Fruit fly (Drosophila melanogaster) whole organism, prepupa: ENCODE data around the gene PGRP-SA.

ENCODE experiments used
- Blimp-1 ChIP-seq: fragments of 200-800 bp; sonication (Bioruptor generic); optimal IDR thresholded peaks from 3 replicates; lab custom pipeline; 2017; ENCODE audit warnings: missing biosample characterization, missing genetic modification characterization, mild to moderate bottlenecking, moderate library complexity, missing genetic modification reagents
- CG10631 ChIP-seq: fragments of 200-800 bp; sonication (Bioruptor generic); optimal IDR thresholded peaks from 2 replicates; lab custom pipeline; 2016; ENCODE audit warnings: missing biosample characterization, missing genetic modification characterization
- CG11294 ChIP-seq: fragments of 200-800 bp; sonication (Bioruptor generic); IDR thresholded peaks from 2 replicates; pipeline ENCODE4 v1.3.6; 2022; ENCODE audit warnings: missing biosample characterization, missing genetic modification characterization
- CG11762 ChIP-seq: fragments of 200-800 bp; sonication (Bioruptor generic); optimal IDR thresholded peaks from 3 replicates; lab custom pipeline; 2016; ENCODE audit warnings: missing biosample characterization, missing genetic modification characterization; ENCODE audit not compliant: insufficient read depth
- CG15336 ChIP-seq: fragments of 200-800 bp; sonication (Bioruptor generic); IDR thresholded peaks from 2 replicates; pipeline ENCODE4 v1.3.6; 2022; ENCODE audit warnings: missing biosample characterization, missing genetic modification characterization
- CG16779 ChIP-seq: fragments of 200-800 bp; sonication (Bioruptor generic); optimal IDR thresholded peaks from 3 replicates; lab custom pipeline; 2017; ENCODE audit warnings: missing biosample characterization, mild to moderate bottlenecking, missing genetic modification characterization
- CG3032 ChIP-seq: fragments of 200-800 bp; optimal IDR thresholded peaks from 2 replicates; lab custom pipeline; 2019; ENCODE audit warnings: missing biosample characterization, mild to moderate bottlenecking, missing genetic modification characterization, moderate library complexity
- CG31627 ChIP-seq: fragments of 200-800 bp; sonication (Bioruptor generic); optimal IDR thresholded peaks from 3 replicates; lab custom pipeline; 2016; ENCODE audit warnings: missing biosample characterization, missing genetic modification characterization
- CG3919 ChIP-seq: fragments of 200-800 bp; sonication (Bioruptor generic); optimal IDR thresholded peaks from 3 replicates; lab custom pipeline; 2016; ENCODE audit warnings: missing biosample characterization, missing genetic modification characterization
- CG6163 ChIP-seq: fragments of 200-800 bp; sonication (Bioruptor generic); IDR thresholded peaks from 3 replicates; pipeline ENCODE4 v1.3.6; 2022; ENCODE audit warnings: missing biosample characterization, missing genetic modification characterization
- CG6276 ChIP-seq: fragments of 200-800 bp; sonication (Bioruptor generic); optimal IDR thresholded peaks from 2 replicates; lab custom pipeline; 2017; ENCODE audit warnings: missing biosample characterization, mild to moderate bottlenecking, missing genetic modification characterization
- CG6792 ChIP-seq: fragments of 200-800 bp; sonication (Bioruptor generic); optimal IDR thresholded peaks from 3 replicates; lab custom pipeline; 2016; ENCODE audit warnings: missing biosample characterization, missing genetic modification characterization
- CG6854 ChIP-seq: fragments of 200-800 bp; sonication (Bioruptor generic); optimal IDR thresholded peaks from 2 replicates; lab custom pipeline; 2017; ENCODE audit warnings: missing biosample characterization, mild to moderate bottlenecking, missing genetic modification characterization
- CG8319 ChIP-seq: fragments of 200-800 bp; sonication (Bioruptor generic); optimal IDR thresholded peaks from 3 replicates; lab custom pipeline; 2016; ENCODE audit warnings: missing biosample characterization, missing genetic modification characterization
- CG8632 ChIP-seq: fragments of 200-800 bp; sonication (Bioruptor generic); optimal IDR thresholded peaks from 3 replicates; lab custom pipeline; 2016; ENCODE audit warnings: missing biosample characterization, missing genetic modification characterization
- CG9139 ChIP-seq: fragments of 200-800 bp; sonication (Bioruptor generic); optimal IDR thresholded peaks from 3 replicates; lab custom pipeline; 2017; ENCODE audit warnings: missing biosample characterization, mild to moderate bottlenecking, missing genetic modification characterization
- Eip75B ChIP-seq: fragments of 200-800 bp; sonication (Bioruptor generic); optimal IDR thresholded peaks from 3 replicates; lab custom pipeline; 2016; ENCODE audit warnings: missing biosample characterization, missing genetic modification characterization
- Eip78C ChIP-seq: fragments of 200-800 bp; sonication (Bioruptor generic); peaks from one replicate; lab custom pipeline; 2016; ENCODE audit warnings: missing biosample characterization, missing genetic modification characterization
- Ets21C ChIP-seq: fragments of 200-800 bp; sonication (Bioruptor generic); optimal IDR thresholded peaks from 3 replicates; lab custom pipeline; 2016; ENCODE audit warnings: missing biosample characterization, missing genetic modification characterization
- Ets96B ChIP-seq: fragments of 200-800 bp; optimal IDR thresholded peaks from 2 replicates; lab custom pipeline; 2019; ENCODE audit warnings: missing biosample characterization, mild to moderate bottlenecking, missing genetic modification characterization, moderate library complexity
- Gug ChIP-seq: fragments of 200-800 bp; sonication (Bioruptor generic); IDR thresholded peaks from 2 replicates; pipeline ENCODE4 v1.3.6; 2022; ENCODE audit warnings: missing biosample characterization, missing genetic modification characterization
- Hr38 ChIP-seq: sonication (Bioruptor generic); optimal IDR thresholded peaks from 2 replicates; lab custom pipeline; 2016; ENCODE audit warnings: missing biosample characterization, missing genetic modification characterization
- Hr39 ChIP-seq: fragments of 200-800 bp; sonication (Bioruptor generic); optimal IDR thresholded peaks from 2 replicates; lab custom pipeline; 2016; ENCODE audit warnings: missing biosample characterization, missing genetic modification characterization
- Hr4 ChIP-seq: fragments of 200-800 bp; sonication (Bioruptor generic); optimal IDR thresholded peaks from 3 replicates; lab custom pipeline; 2016; ENCODE audit warnings: missing biosample characterization, missing genetic modification characterization
- Met ChIP-seq: fragments of 200-800 bp; sonication (Bioruptor generic); optimal IDR thresholded peaks from 3 replicates; lab custom pipeline; 2016; ENCODE audit warnings: missing biosample characterization, missing genetic modification characterization
- OdsH ChIP-seq: fragments of 200-800 bp; sonication (Bioruptor generic); optimal IDR thresholded peaks from 3 replicates; lab custom pipeline; 2016; ENCODE audit warnings: missing biosample characterization, missing genetic modification characterization
- Smox ChIP-seq: fragments of 200-800 bp; sonication (Bioruptor generic); optimal IDR thresholded peaks from 3 replicates; lab custom pipeline; 2016; ENCODE audit warnings: missing biosample characterization, missing genetic modification characterization
- Sox102F ChIP-seq: fragments of 200-800 bp; sonication (Bioruptor generic); optimal IDR thresholded peaks from 2 replicates; lab custom pipeline; 2016; ENCODE audit warnings: missing biosample characterization, mild to moderate bottlenecking, missing genetic modification characterization
- Sox15 ChIP-seq: fragments of 200-800 bp; sonication (Bioruptor generic); optimal IDR thresholded peaks from 3 replicates; lab custom pipeline; 2016; ENCODE audit warnings: missing biosample characterization, missing genetic modification characterization
- acj6 ChIP-seq: fragments of 200-800 bp; sonication (Bioruptor generic); optimal IDR thresholded peaks from 3 replicates; lab custom pipeline; 2016; ENCODE audit warnings: missing biosample characterization, missing genetic modification characterization
- cyc ChIP-seq: fragments of 200-800 bp; sonication (Bioruptor generic); optimal IDR thresholded peaks from 3 replicates; lab custom pipeline; 2016; ENCODE audit warnings: missing biosample characterization, missing genetic modification characterization
- dac ChIP-seq: fragments of 200-800 bp; sonication (Bioruptor generic); optimal IDR thresholded peaks from 2 replicates; lab custom pipeline; 2017; ENCODE audit warnings: missing biosample characterization, mild to moderate bottlenecking, missing genetic modification characterization
- dsx ChIP-seq: fragments of 200-800 bp; optimal IDR thresholded peaks from 3 replicates; lab custom pipeline; 2019; ENCODE audit warnings: missing biosample characterization, mild to moderate bottlenecking, missing genetic modification characterization, moderate library complexity; ENCODE audit not compliant: poor library complexity, severe bottlenecking
- eg ChIP-seq: fragments of 200-800 bp; sonication (Bioruptor generic); IDR thresholded peaks from 3 replicates; pipeline ENCODE4 v1.3.6; 2022; ENCODE audit warnings: missing biosample characterization, missing genetic modification characterization
- fd59A ChIP-seq: fragments of 200-800 bp; sonication (Bioruptor generic); optimal IDR thresholded peaks from 2 replicates; lab custom pipeline; 2017; ENCODE audit warnings: missing biosample characterization, mild to moderate bottlenecking, missing genetic modification characterization, missing genetic modification reagents
- fd85E ChIP-seq: fragments of 200-800 bp; sonication (Bioruptor generic); optimal IDR thresholded peaks from 3 replicates; lab custom pipeline; 2016; ENCODE audit warnings: missing biosample characterization, missing genetic modification characterization
- fkh ChIP-seq: fragments of 200-800 bp; sonication (Bioruptor generic); optimal IDR thresholded peaks from 3 replicates; lab custom pipeline; 2017; ENCODE audit warnings: missing biosample characterization, mild to moderate bottlenecking, missing genetic modification characterization, moderate library complexity
- lz ChIP-seq: fragments of 200-800 bp; sonication (Bioruptor generic); optimal IDR thresholded peaks from 3 replicates; lab custom pipeline; 2016; ENCODE audit warnings: missing biosample characterization, missing genetic modification characterization
- net ChIP-seq: fragments of 200-800 bp; sonication (Bioruptor generic); optimal IDR thresholded peaks from 3 replicates; lab custom pipeline; 2016; ENCODE audit warnings: missing biosample characterization, missing genetic modification characterization
- pdm3 ChIP-seq: fragments of 200-800 bp; sonication (Bioruptor generic); optimal IDR thresholded peaks from 3 replicates; lab custom pipeline; 2016; ENCODE audit warnings: missing biosample characterization, missing genetic modification characterization
- salr ChIP-seq, 2 experiments: fragments of 200-800 bp; sonication (Bioruptor generic); optimal IDR thresholded peaks; 3 replicates each; lab custom pipeline; 2016 to 2018; ENCODE audit warnings: missing biosample characterization in 2 of 2, missing genetic modification characterization in 2 of 2, mild to moderate bottlenecking in 1 of 2
- spab ChIP-seq: fragments of 200-800 bp; sonication (Bioruptor generic); optimal IDR thresholded peaks from 2 replicates; lab custom pipeline; 2017; ENCODE audit warnings: missing biosample characterization, mild to moderate bottlenecking, missing genetic modification characterization, missing genetic modification reagents
- ss ChIP-seq, 2 experiments: fragments of 200-800 bp; sonication (Bioruptor generic); optimal IDR thresholded peaks; 2 replicates in 1 of 2; 3 replicates in 1 of 2; lab custom pipeline; 2017 to 2018; ENCODE audit warnings: mild to moderate bottlenecking in 2 of 2, missing biosample characterization in 2 of 2, missing genetic modification characterization in 2 of 2, moderate library complexity in 1 of 2
- svp ChIP-seq: fragments of 200-800 bp; sonication (Bioruptor generic); peaks from one replicate; lab custom pipeline; 2016; ENCODE audit warnings: missing biosample characterization, missing genetic modification characterization
- topi ChIP-seq: fragments of 200-800 bp; sonication (Bioruptor generic); optimal IDR thresholded peaks from 3 replicates; lab custom pipeline; 2016; ENCODE audit warnings: missing biosample characterization, missing genetic modification characterization

Gene PGRP-SA

DNA sequence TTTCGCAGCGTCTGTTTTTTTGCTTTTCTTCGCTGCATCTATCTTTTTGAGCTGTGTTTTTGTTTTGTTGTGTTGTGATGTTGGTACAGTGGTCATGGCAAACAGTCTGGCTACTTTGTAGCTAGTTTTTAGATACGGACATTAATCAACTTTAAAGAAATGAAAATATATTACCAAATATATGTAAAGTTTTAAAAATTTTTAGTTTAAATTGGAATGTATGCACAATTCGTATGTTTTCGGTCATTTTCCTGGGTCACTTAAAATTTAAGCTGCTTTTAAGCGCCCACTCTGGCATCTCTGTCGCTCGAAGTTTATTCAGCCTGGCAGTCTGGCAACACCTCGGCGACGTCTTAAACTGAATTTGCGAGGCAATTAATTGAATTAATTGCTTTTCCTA lies 15.1 kb downstream of the PGRP-SA start, which contains the start of gene CG11695 (continued):
- TF ChIP-seq Blimp-1 (GFP tag; lab: Kevin White, UChicago): no peak
- TF ChIP-seq net (GFP tag; lab: Kevin White, UChicago): peak; percentile 58
- TF ChIP-seq CG3919 (GFP tag; lab: Kevin White, UChicago): peak; percentile 41
- peak; percentile 50 for TF ChIP-seq Sox15
- peak; percentile 70 for TF ChIP-seq lz
- no peak for TF ChIP-seq CG6854 (GFP tag; lab: Kevin White, UChicago)
- TF ChIP-seq ss (GFP tag; optimal IDR thresholded peaks at IDR 0.05; lab: Kevin White, UChicago): peak; percentile 44 to 72
- peak; percentile 55 for TF ChIP-seq CG15336 (GFP tag; lab: Robert Waterston, UW)
- TF ChIP-seq CG10631: peak; percentile 69
- no peak for TF ChIP-seq Met (GFP tag; lab: Kevin White, UChicago)
- TF ChIP-seq CG16779: no peak
- peak; percentile 63 for TF ChIP-seq Hr4 (GFP tag; lab: Kevin White, UChicago)
- TF ChIP-seq Smox (GFP tag; lab: Kevin White, UChicago): peak; percentile 61
- peak; percentile 44 for TF ChIP-seq dac (GFP tag; lab: Kevin White, UChicago)
- no peak for TF ChIP-seq CG6276 (GFP tag; lab: Kevin White, UChicago)
- TF ChIP-seq topi (GFP tag; lab: Kevin White, UChicago): peak; percentile 57
- peak; percentile 67 for TF ChIP-seq CG31627 (GFP tag; lab: Kevin White, UChicago)
- TF ChIP-seq Ets96B: peak; percentile 64
- TF ChIP-seq spab (GFP tag; lab: Kevin White, UChicago): no peak
- peak; percentile 58 for TF ChIP-seq CG11294
- peak; percentile 77 for TF ChIP-seq CG3032 (tag; lab: Kevin White, UChicago)
- peak; percentile 77 for TF ChIP-seq fkh (GFP tag; lab: Kevin White, UChicago)
- TF ChIP-seq OdsH (GFP tag; lab: Kevin White, UChicago): peak; percentile 74
- peak; percentile 73 for TF ChIP-seq pdm3 (GFP tag; lab: Kevin White, UChicago)
- TF ChIP-seq dsx: peak; percentile 52
- peak; percentile 53 for TF ChIP-seq fd59A (GFP tag; lab: Kevin White, UChicago)
- TF ChIP-seq Ets21C (GFP tag; lab: Kevin White, UChicago): peak; percentile 30
- TF ChIP-seq salr (GFP tag; optimal IDR thresholded peaks at IDR 0.05; lab: Kevin White, UChicago): peak in 1 of 2 experiments; percentile 44
- peak; percentile 65 for TF ChIP-seq cyc (GFP tag; lab: Kevin White, UChicago)
- TF ChIP-seq Hr39 (GFP tag; lab: Kevin White, UChicago): peak; percentile 64

- 0 out of 3 replicates have a peak, but pooled peaks have one; percentile 19 for TF ChIP-seq eg
- TF ChIP-seq dac (GFP tag; lab: Kevin White, UChicago): no peak
- TF ChIP-seq Eip78C (GFP tag; lab: Kevin White, UChicago): peak; percentile 31
These were observed 17.4 kb downstream of the PGRP-SA start for dm6 chrX:11578841-11579240.

DNA sequence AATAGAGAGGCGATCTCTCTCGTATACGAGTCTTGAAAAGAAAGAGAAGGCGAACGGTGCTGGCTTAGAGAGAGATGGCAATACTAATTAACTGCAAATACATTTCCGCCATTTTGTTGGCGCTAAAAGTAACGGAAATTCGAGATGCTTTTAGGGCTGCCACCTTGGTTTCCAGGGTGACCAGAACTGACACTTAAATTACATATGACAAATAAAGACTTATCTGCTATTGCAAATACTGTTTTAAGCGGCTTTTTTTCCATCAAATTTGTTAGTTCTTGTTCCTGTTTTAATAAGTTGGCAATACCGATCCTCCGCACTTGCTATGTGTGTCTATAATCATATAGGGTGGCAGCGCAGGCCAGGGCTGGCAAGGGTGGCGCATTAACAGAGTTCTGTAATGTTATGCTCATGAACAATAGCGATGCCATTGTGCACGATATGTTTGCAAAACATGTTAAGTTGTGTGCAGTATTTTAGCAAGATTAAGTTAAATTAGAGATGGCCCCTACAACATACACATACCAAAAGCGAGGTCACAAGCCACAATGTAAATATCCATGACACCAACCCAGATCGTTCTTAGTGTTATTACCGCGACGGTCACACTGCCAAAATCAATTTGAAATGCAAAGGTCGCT lies 18.9 kb downstream of the PGRP-SA start, which contains the start of gene nod:
nod (plus strand) TSS at position 573 of the 641 bp plus-strand sequence.
- TF ChIP-seq CG15336 (GFP tag; lab: Robert Waterston, UW): 0 out of 2 replicates have a peak, but pooled peaks have one; percentile 33
- peak; percentile 39; the same call in 1 of the 3 replicates for TF ChIP-seq eg
- TF ChIP-seq CG16779: no peak
- TF ChIP-seq Blimp-1 (GFP tag; lab: Kevin White, UChicago): no peak
- peak; percentile 45 for TF ChIP-seq CG8319 (GFP tag; lab: Kevin White, UChicago)
- TF ChIP-seq fd59A (GFP tag; lab: Kevin White, UChicago): no peak
- peak; percentile 53 for TF ChIP-seq CG6792 (GFP tag; lab: Kevin White, UChicago)
- no peak for TF ChIP-seq fd85E (GFP tag; lab: Kevin White, UChicago)
- peak; percentile 63 for TF ChIP-seq acj6
- no peak for TF ChIP-seq CG9139 (GFP tag; lab: Kevin White, UChicago)
- TF ChIP-seq Smox (GFP tag; lab: Kevin White, UChicago): peak; percentile 46
- TF ChIP-seq OdsH (GFP tag; lab: Kevin White, UChicago): peak; percentile 69
- TF ChIP-seq CG3919 (GFP tag; lab: Kevin White, UChicago): peak; percentile 47
- TF ChIP-seq CG8632: peak; percentile 25
- peak; percentile 48; the same call in 1 of the 3 replicates for TF ChIP-seq CG6163 (GFP tag; lab: Robert Waterston, UW)
- TF ChIP-seq CG11294: no peak
- peak; percentile 6 for TF ChIP-seq Ets96B
- peak; percentile 62 for TF ChIP-seq lz
- no peak for TF ChIP-seq spab (GFP tag; lab: Kevin White, UChicago)
- peak; percentile 68 for TF ChIP-seq topi (GFP tag; lab: Kevin White, UChicago)
- no peak for TF ChIP-seq Hr38 (GFP tag; lab: Kevin White, UChicago)
- TF ChIP-seq Sox102F (GFP tag; lab: Kevin White, UChicago): no peak
- TF ChIP-seq Eip78C (GFP tag; lab: Kevin White, UChicago): peak; percentile 80
- TF ChIP-seq svp (GFP tag; lab: Kevin White, UChicago): peak; percentile 43
- peak; percentile 39 for TF ChIP-seq CG11762 (GFP tag; lab: Kevin White, UChicago)
- TF ChIP-seq Eip75B (GFP tag; lab: Kevin White, UChicago): peak; percentile 63
- peak; percentile 46 for TF ChIP-seq fkh (GFP tag; lab: Kevin White, UChicago)
- no peak for TF ChIP-seq salr (GFP tag; optimal IDR thresholded peaks at IDR 0.05; lab: Kevin White, UChicago)
- no peak for TF ChIP-seq Gug (GFP tag; lab: Robert Waterston, UW)
